Fruit fly (Drosophila melanogaster) whole organism, prepupa: Measurements from ENCODE around the gene IleRS-m.

ENCODE experiments used
- CG10631 ChIP-seq: fragments of 200-800 bp; sonication (Bioruptor generic); optimal IDR thresholded peaks from 2 replicates; lab custom pipeline; 2016; ENCODE audit warnings: missing biosample characterization, missing genetic modification characterization
- CG11762 ChIP-seq: fragments of 200-800 bp; sonication (Bioruptor generic); optimal IDR thresholded peaks from 3 replicates; lab custom pipeline; 2016; ENCODE audit warnings: missing biosample characterization, missing genetic modification characterization; ENCODE audit not compliant: insufficient read depth
- CG1621 ChIP-seq: fragments of 200-800 bp; sonication (Bioruptor generic); optimal IDR thresholded peaks from 3 replicates; lab custom pipeline; 2018; ENCODE audit warnings: missing biosample characterization, mild to moderate bottlenecking, missing genetic modification characterization
- CG16779 ChIP-seq: fragments of 200-800 bp; sonication (Bioruptor generic); optimal IDR thresholded peaks from 3 replicates; lab custom pipeline; 2017; ENCODE audit warnings: missing biosample characterization, mild to moderate bottlenecking, missing genetic modification characterization
- CG6854 ChIP-seq: fragments of 200-800 bp; sonication (Bioruptor generic); optimal IDR thresholded peaks from 2 replicates; lab custom pipeline; 2017; ENCODE audit warnings: missing biosample characterization, mild to moderate bottlenecking, missing genetic modification characterization
- Eip75B ChIP-seq: fragments of 200-800 bp; sonication (Bioruptor generic); optimal IDR thresholded peaks from 3 replicates; lab custom pipeline; 2016; ENCODE audit warnings: missing biosample characterization, missing genetic modification characterization
- Met ChIP-seq: fragments of 200-800 bp; sonication (Bioruptor generic); optimal IDR thresholded peaks from 3 replicates; lab custom pipeline; 2016; ENCODE audit warnings: missing biosample characterization, missing genetic modification characterization
- OdsH ChIP-seq: fragments of 200-800 bp; sonication (Bioruptor generic); optimal IDR thresholded peaks from 3 replicates; lab custom pipeline; 2016; ENCODE audit warnings: missing biosample characterization, missing genetic modification characterization
- dac ChIP-seq: fragments of 200-800 bp; sonication (Bioruptor generic); optimal IDR thresholded peaks from 2 replicates; lab custom pipeline; 2017; ENCODE audit warnings: missing biosample characterization, mild to moderate bottlenecking, missing genetic modification characterization
- fd85E ChIP-seq: fragments of 200-800 bp; sonication (Bioruptor generic); optimal IDR thresholded peaks from 3 replicates; lab custom pipeline; 2016; ENCODE audit warnings: missing biosample characterization, missing genetic modification characterization
- pdm3 ChIP-seq: fragments of 200-800 bp; sonication (Bioruptor generic); optimal IDR thresholded peaks from 3 replicates; lab custom pipeline; 2016; ENCODE audit warnings: missing biosample characterization, missing genetic modification characterization
- ss ChIP-seq, 2 experiments: fragments of 200-800 bp; sonication (Bioruptor generic); optimal IDR thresholded peaks; 2 replicates in 1 of 2; 3 replicates in 1 of 2; lab custom pipeline; 2017 to 2018; ENCODE audit warnings: mild to moderate bottlenecking in 2 of 2, missing biosample characterization in 2 of 2, missing genetic modification characterization in 2 of 2, moderate library complexity in 1 of 2

DNA sequence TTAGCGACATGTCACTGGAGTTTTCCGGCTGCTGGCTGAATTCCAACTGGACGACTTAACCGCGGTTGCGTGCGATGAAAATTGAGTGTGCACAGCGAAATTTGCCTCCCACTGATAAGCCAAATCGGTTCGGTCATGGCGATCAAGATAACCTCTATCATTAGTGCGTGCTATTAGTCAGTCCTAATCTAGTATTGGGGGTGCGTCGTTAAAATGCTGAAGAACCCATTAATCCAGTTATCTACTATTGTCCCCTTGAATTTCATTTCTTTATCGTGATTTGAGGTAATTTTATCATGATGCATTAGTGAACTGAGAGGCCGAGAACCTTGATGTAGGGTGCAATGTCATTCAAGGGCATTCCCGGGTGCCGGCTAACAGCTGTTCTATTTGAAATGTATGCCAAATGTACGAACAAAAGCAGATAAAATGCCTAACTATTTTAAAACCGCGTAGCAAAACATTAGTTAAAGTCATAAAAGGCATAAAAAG lies 28.4 kb downstream of the IleRS-m start, which contains the start of gene Pgm1:
- TF ChIP-seq fd85E (GFP tag; lab: Kevin White, UChicago) (no peak), CG1621 (tag; lab: Kevin White, UChicago) (no peak), dac (GFP tag; lab: Kevin White, UChicago) (no peak), OdsH (GFP tag; lab: Kevin White, UChicago) (peak; percentile 93), CG6854 (GFP tag; lab: Kevin White, UChicago) (peak; percentile 87), Eip75B (GFP tag; lab: Kevin White, UChicago) (peak; percentile 93), CG11762 (GFP tag; lab: Kevin White, UChicago) (peak; percentile 89), CG16779 (tag; lab: Kevin White, UChicago) (no peak), pdm3 (GFP tag; lab: Kevin White, UChicago) (peak; percentile 95), ss (GFP tag; optimal IDR thresholded peaks at IDR 0.05; lab: Kevin White, UChicago) (no peak), Met (peak; percentile 94), CG10631 (GFP tag; lab: Kevin White, UChicago) (peak; percentile 78)
